Fruit fly (Drosophila melanogaster) whole organism, embryonic: Measurements from ENCODE around the gene Drgx.

Experiments used
- ATbp ChIP-seq: fragments of 200-800 bp; sonication (Bioruptor generic); optimal IDR thresholded peaks from 2 replicates; lab custom pipeline; 2017; ENCODE audit warnings: missing biosample characterization, mild to moderate bottlenecking, missing genetic modification characterization, missing genetic modification reagents
- Abd-B ChIP-seq: fragments of 200-800 bp; sonication (Bioruptor generic); optimal IDR thresholded peaks from 2 replicates; lab custom pipeline; 2018; ENCODE audit warnings: missing biosample characterization, mild to moderate bottlenecking, missing genetic modification characterization, moderate library complexity
- Antp ChIP-seq: fragments of 200-800 bp; sonication (Bioruptor generic); optimal IDR thresholded peaks from 3 replicates; lab custom pipeline; 2016; ENCODE audit warnings: missing biosample characterization, missing genetic modification characterization
- B-H1 ChIP-seq: fragments of 200-800 bp; sonication (Bioruptor generic); IDR thresholded peaks from 3 replicates; pipeline ENCODE4 v1.3.6; 2022; ENCODE audit warnings: missing biosample characterization, missing genetic modification characterization
- CG1024 ChIP-seq: fragments of 200-800 bp; sonication (Bioruptor generic); IDR thresholded peaks from 2 replicates; pipeline ENCODE4 v1.3.6; 2022; ENCODE audit warnings: missing biosample characterization, missing genetic modification characterization
- CG10267 ChIP-seq: fragments of 200-800 bp; sonication (Bioruptor generic); optimal IDR thresholded peaks from 2 replicates; lab custom pipeline; 2018; ENCODE audit warnings: missing biosample characterization, mild to moderate bottlenecking, missing genetic modification characterization, moderate library complexity
- CG12391 ChIP-seq: fragments of 200-800 bp; sonication (Bioruptor generic); optimal IDR thresholded peaks from 3 replicates; lab custom pipeline; 2018; ENCODE audit warnings: missing biosample characterization, mild to moderate bottlenecking, missing genetic modification characterization, moderate library complexity
- CG15073 ChIP-seq: fragments of 200-800 bp; sonication (Bioruptor generic); optimal IDR thresholded peaks from 2 replicates; lab custom pipeline; 2016; ENCODE audit warnings: missing biosample characterization, missing genetic modification characterization
- CG1832 ChIP-seq: fragments of 200-800 bp; sonication (Bioruptor generic); optimal IDR thresholded peaks from 2 replicates; lab custom pipeline; 2017; ENCODE audit warnings: missing biosample characterization, mild to moderate bottlenecking, missing genetic modification characterization, inconsistent platforms
- CG2202 ChIP-seq: fragments of 200-800 bp; sonication (Bioruptor generic); optimal IDR thresholded peaks from 2 replicates; lab custom pipeline; 2018; ENCODE audit warnings: missing biosample characterization, mild to moderate bottlenecking, missing genetic modification characterization
- CG30403 ChIP-seq: fragments of 200-800 bp; sonication (Bioruptor generic); optimal IDR thresholded peaks from 3 replicates; lab custom pipeline; 2016; ENCODE audit warnings: missing biosample characterization, missing genetic modification characterization
- CG30431 ChIP-seq: fragments of 200-800 bp; sonication (Bioruptor generic); optimal IDR thresholded peaks from 2 replicates; lab custom pipeline; 2017; ENCODE audit warnings: missing biosample characterization, missing genetic modification characterization
- CG31441 ChIP-seq: fragments of 200-800 bp; sonication (Bioruptor generic); IDR thresholded peaks from 2 replicates; pipeline ENCODE4 v1.3.6; 2022; ENCODE audit warnings: missing biosample characterization, missing genetic modification characterization
- CG33557 ChIP-seq: fragments of 200-800 bp; sonication (Bioruptor generic); optimal IDR thresholded peaks from 2 replicates; lab custom pipeline; 2019; ENCODE audit warnings: missing biosample characterization, mild to moderate bottlenecking, missing genetic modification characterization, moderate library complexity
- CG34422 ChIP-seq: fragments of 200-800 bp; sonication (Bioruptor generic); IDR thresholded peaks from 3 replicates; pipeline ENCODE4 v1.3.6; 2022; ENCODE audit warnings: missing biosample characterization, missing genetic modification characterization
- CG4424 ChIP-seq: fragments of 200-800 bp; sonication (Bioruptor generic); optimal IDR thresholded peaks from 3 replicates; lab custom pipeline; 2016; ENCODE audit warnings: missing biosample characterization, missing genetic modification characterization
- CG4820 ChIP-seq: fragments of 200-800 bp; sonication (Bioruptor generic); optimal IDR thresholded peaks from 3 replicates; lab custom pipeline; 2016; ENCODE audit warnings: missing biosample characterization, missing genetic modification characterization
- CG6689 ChIP-seq: fragments of 200-800 bp; sonication (Bioruptor generic); IDR thresholded peaks from 2 replicates; pipeline ENCODE4 v1.3.6; 2022; ENCODE audit warnings: missing biosample characterization, missing genetic modification characterization
- CG6765 ChIP-seq: fragments of 200-800 bp; sonication (Bioruptor generic); optimal IDR thresholded peaks from 3 replicates; lab custom pipeline; 2017; ENCODE audit warnings: missing biosample characterization, mild to moderate bottlenecking, missing genetic modification characterization
- CG9727 ChIP-seq: fragments of 200-800 bp; sonication (Bioruptor generic); optimal IDR thresholded peaks from 3 replicates; lab custom pipeline; 2017; ENCODE audit warnings: missing biosample characterization, mild to moderate bottlenecking, missing genetic modification characterization
- Chrac-16 ChIP-seq: fragments of 200-800 bp; sonication (Bioruptor generic); optimal IDR thresholded peaks from 3 replicates; lab custom pipeline; 2016; ENCODE audit warnings: missing biosample characterization, missing genetic modification characterization
- Ets65A ChIP-seq: fragments of 200-800 bp; sonication (Bioruptor generic); peaks from one replicate; lab custom pipeline; 2016; ENCODE audit warnings: missing biosample characterization, missing genetic modification characterization
- MTF-1 ChIP-seq: fragments of 200-800 bp; sonication (Bioruptor generic); optimal IDR thresholded peaks from 2 replicates; lab custom pipeline; 2018; ENCODE audit warnings: missing biosample characterization, mild to moderate bottlenecking, missing genetic modification characterization, borderline replicate concordance
- NK7.1 ChIP-seq: fragments of 200-800 bp; sonication (Bioruptor generic); optimal IDR thresholded peaks from 3 replicates; lab custom pipeline; 2016; ENCODE audit warnings: missing biosample characterization, missing genetic modification characterization
- Nf-YB ChIP-seq: fragments of 200-800 bp; sonication (Bioruptor generic); optimal IDR thresholded peaks from 3 replicates; lab custom pipeline; 2019; ENCODE audit warnings: missing biosample characterization, mild to moderate bottlenecking, missing genetic modification characterization, moderate library complexity
- Nf-YC ChIP-seq: fragments of 200-800 bp; optimal IDR thresholded peaks from 3 replicates; lab custom pipeline; 2019; ENCODE audit warnings: missing biosample characterization, mild to moderate bottlenecking, missing genetic modification characterization, moderate library complexity
- Xbp1 ChIP-seq: fragments of 200-800 bp; sonication (Bioruptor generic); optimal IDR thresholded peaks from 3 replicates; lab custom pipeline; 2016; ENCODE audit warnings: missing biosample characterization, mild to moderate bottlenecking, missing genetic modification characterization
- Xrp1 ChIP-seq: fragments of 200-800 bp; sonication (Bioruptor generic); IDR thresholded peaks from 2 replicates; pipeline ENCODE4 v1.3.6; 2022; ENCODE audit warnings: missing biosample characterization, missing genetic modification characterization
- ash1 ChIP-seq: fragments of 200-800 bp; sonication (Bioruptor generic); optimal IDR thresholded peaks from 2 replicates; lab custom pipeline; 2018; ENCODE audit warnings: missing biosample characterization, mild to moderate bottlenecking, missing genetic modification characterization
- br ChIP-seq: fragments of >200 bp; optimal IDR thresholded peaks from 2 replicates; lab custom pipeline; 2017
- chif ChIP-seq, 2 experiments: fragments of 200-800 bp; sonication (Bioruptor generic); optimal IDR thresholded peaks; 3 replicates each; lab custom pipeline; 2016; ENCODE audit warnings: missing biosample characterization in 2 of 2, missing genetic modification characterization in 2 of 2
- ci ChIP-seq: fragments of 200-800 bp; sonication (Bioruptor generic); IDR thresholded peaks from 3 replicates; pipeline ENCODE4 v1.3.6; 2022; ENCODE audit warnings: missing biosample characterization, missing genetic modification characterization
- dmrt11E ChIP-seq: fragments of 200-800 bp; sonication (Bioruptor generic); optimal IDR thresholded peaks from 3 replicates; lab custom pipeline; 2018; ENCODE audit warnings: missing biosample characterization, mild to moderate bottlenecking, missing genetic modification characterization, moderate library complexity
- dmrt99B ChIP-seq: fragments of 200-800 bp; sonication (Bioruptor generic); optimal IDR thresholded peaks from 2 replicates; lab custom pipeline; 2018; ENCODE audit warnings: missing biosample characterization, mild to moderate bottlenecking, missing genetic modification characterization, moderate library complexity
- nerfin-1 ChIP-seq: fragments of 200-800 bp; sonication (Bioruptor generic); optimal IDR thresholded peaks from 3 replicates; lab custom pipeline; 2019; ENCODE audit warnings: missing biosample characterization, mild to moderate bottlenecking, missing genetic modification characterization, moderate library complexity
- nmo ChIP-seq: fragments of 200-800 bp; sonication (Bioruptor generic); optimal IDR thresholded peaks from 2 replicates; lab custom pipeline; 2018; ENCODE audit warnings: missing biosample characterization, mild to moderate bottlenecking, missing genetic modification characterization, moderate library complexity
- oc ChIP-seq: fragments of 200-800 bp; sonication (Bioruptor generic); optimal IDR thresholded peaks from 2 replicates; lab custom pipeline; 2018; ENCODE audit warnings: missing biosample characterization, mild to moderate bottlenecking, missing genetic modification characterization, moderate library complexity
- prd ChIP-seq, 3 experiments: fragments of >200 bp in 2 of 3; fragments of 200-800 bp in 1 of 3; sonication (Bioruptor generic) in 1 of 3; optimal IDR thresholded peaks in 2 of 3; IDR thresholded peaks in 1 of 3; 2 replicates in 2 of 3; 3 replicates in 1 of 3; pipeline versions ENCODE4 v1.3.6 to Lab custom; 2017 to 2022; ENCODE audit warnings: missing biosample characterization in 1 of 3, missing genetic modification characterization in 1 of 3
- pros ChIP-seq: fragments of 200-800 bp; sonication (Bioruptor generic); optimal IDR thresholded peaks from 3 replicates; lab custom pipeline; 2019; ENCODE audit warnings: missing biosample characterization, mild to moderate bottlenecking, missing genetic modification characterization, moderate library complexity
- row ChIP-seq: fragments of 200-800 bp; sonication (Bioruptor generic); IDR thresholded peaks from 3 replicates; pipeline ENCODE4 v1.3.6; 2022; ENCODE audit warnings: missing biosample characterization, missing genetic modification characterization
- scrt ChIP-seq: fragments of 200-800 bp; sonication (Bioruptor generic); optimal IDR thresholded peaks from 2 replicates; lab custom pipeline; 2018; ENCODE audit warnings: missing biosample characterization, mild to moderate bottlenecking, missing genetic modification characterization, moderate library complexity
- sens ChIP-seq: fragments of 200-800 bp; sonication (Bioruptor generic); peaks from one replicate; lab custom pipeline; 2016; ENCODE audit warnings: missing biosample characterization, missing genetic modification characterization
- seq ChIP-seq: fragments of 200-800 bp; sonication (Bioruptor generic); IDR thresholded peaks from 2 replicates; pipeline ENCODE4 v1.3.6; 2022; ENCODE audit warnings: missing biosample characterization, missing genetic modification characterization
- tap ChIP-seq: fragments of 200-800 bp; optimal IDR thresholded peaks from 3 replicates; lab custom pipeline; 2019; ENCODE audit warnings: missing biosample characterization, mild to moderate bottlenecking, missing genetic modification characterization, moderate library complexity
- trh ChIP-seq: fragments of 200-800 bp; sonication (Bioruptor generic); optimal IDR thresholded peaks from 2 replicates; lab custom pipeline; 2016; ENCODE audit warnings: missing biosample characterization, missing genetic modification characterization
- vnd ChIP-seq: fragments of 200-800 bp; sonication (Bioruptor generic); IDR thresholded peaks from 3 replicates; pipeline ENCODE4 v1.3.6; 2022; ENCODE audit warnings: missing biosample characterization, missing genetic modification characterization; ENCODE audit not compliant: partially characterized antibody
- zen ChIP-seq: fragments of 200-800 bp; sonication (Bioruptor generic); optimal IDR thresholded peaks from 3 replicates; lab custom pipeline; 2018; ENCODE audit warnings: missing biosample characterization, mild to moderate bottlenecking, missing genetic modification characterization, moderate library complexity
- zfh1 ChIP-seq: fragments of 200-800 bp; sonication (Bioruptor generic); IDR thresholded peaks from 3 replicates; pipeline ENCODE4 v1.3.6; 2022; ENCODE audit warnings: missing biosample characterization, missing genetic modification characterization

Drgx gene

DNA sequence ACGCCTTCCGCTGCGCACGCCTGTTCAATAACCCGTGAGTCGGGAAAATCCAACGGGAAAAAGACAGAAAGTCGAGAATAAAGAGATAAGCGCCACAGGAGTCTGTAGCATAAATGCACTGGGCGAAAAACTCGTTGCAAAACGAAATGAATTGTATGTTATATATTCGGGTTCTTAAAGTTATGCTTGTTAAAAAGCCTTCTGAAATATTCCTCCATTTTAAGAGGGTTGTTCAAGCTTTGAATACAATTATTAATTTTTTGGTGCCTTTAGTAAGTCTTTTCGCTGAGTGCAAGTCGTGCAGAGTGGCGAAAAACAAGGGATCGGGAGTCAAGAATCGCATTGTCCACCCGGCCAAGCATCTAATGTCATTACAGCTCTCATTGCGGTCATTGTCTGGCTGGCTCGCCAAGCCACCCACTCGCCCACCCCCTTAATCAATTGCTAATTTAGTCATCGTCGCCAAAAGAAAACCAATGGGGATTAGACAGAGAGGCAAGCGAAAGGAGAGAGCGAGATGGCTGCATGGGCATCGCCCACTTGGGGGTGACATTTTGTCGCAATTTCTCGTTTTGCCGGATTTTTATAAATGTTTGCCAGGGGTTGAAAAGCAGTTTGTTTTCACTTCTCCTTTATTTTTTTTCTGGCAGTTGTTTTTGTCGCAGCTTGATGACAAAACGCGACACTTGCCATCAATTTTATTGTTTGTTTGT, 22.8 kb downstream of the Drgx start (continued):
- TF ChIP-seq tap (tag; lab: Kevin White, UChicago) = peak; percentile 15
- peak; percentile 55; the same call in 1 of the 2 replicates for TF ChIP-seq Xrp1
- TF ChIP-seq Chrac-16 (GFP tag; lab: Kevin White, UChicago) = peak; percentile 19
- 0 out of 3 replicates have a peak, but pooled peaks have one; percentile 36 for TF ChIP-seq ci (GFP tag; lab: Robert Waterston, UW)
- peak; percentile 31 for TF ChIP-seq nmo (GFP tag; lab: Kevin White, UChicago)
- TF ChIP-seq CG6689 (GFP tag; lab: Robert Waterston, UW) = 0 out of 2 replicates have a peak, but pooled peaks have one; percentile 16
- TF ChIP-seq vnd (GFP tag; lab: Robert Waterston, UW) = no peak
- peak; percentile 16 for TF ChIP-seq CG10267 (tag; lab: Kevin White, UChicago)
- peak; percentile 40 for TF ChIP-seq zen (tag; lab: Kevin White, UChicago)
- no peak for TF ChIP-seq ash1 (GFP tag; lab: Kevin White, UChicago)
- peak in 1 of 2 experiments; percentile 19 for TF ChIP-seq chif (GFP tag; optimal IDR thresholded peaks at IDR 0.05; lab: Kevin White, UChicago)
- peak; percentile 5 for TF ChIP-seq ATbp
- peak; percentile 3 for TF ChIP-seq pros
- TF ChIP-seq sens (GFP tag; lab: Kevin White, UChicago) = peak; percentile 84
- peak; percentile 21 for TF ChIP-seq CG30403 (GFP tag; lab: Kevin White, UChicago)
- TF ChIP-seq CG33557 (GFP tag; lab: Kevin White, UChicago) = peak; percentile 10
- peak; percentile 86 for TF ChIP-seq Nf-YB (GFP tag; lab: Kevin White, UChicago)
- peak; percentile 39 for TF ChIP-seq CG9727
- TF ChIP-seq dmrt11E (tag; lab: Kevin White, UChicago) = peak; percentile 65
- TF ChIP-seq CG34422 (GFP tag; lab: Robert Waterston, UW) = 0 out of 3 replicates have a peak, but pooled peaks have one; percentile 26
- peak; percentile 2 for TF ChIP-seq CG4424 (GFP tag; lab: Kevin White, UChicago)
- TF ChIP-seq CG30431 (GFP tag; lab: Kevin White, UChicago) = peak; percentile 4
- peak; percentile 10 for TF ChIP-seq oc (tag; lab: Kevin White, UChicago)
- TF ChIP-seq dmrt99B = peak; percentile 5
- peak; percentile 6; the same call in 1 of the 2 replicates for TF ChIP-seq CG1024 (GFP tag; lab: Robert Waterston, UW)
- no peak for TF ChIP-seq CG6765 (GFP tag; lab: Kevin White, UChicago)
- TF ChIP-seq row (GFP tag; lab: Robert Waterston, UW) = peak; percentile 37; the same call in 1 of the 3 replicates
- no peak for TF ChIP-seq trh (GFP tag; lab: Kevin White, UChicago)
- TF ChIP-seq CG15073 (GFP tag; lab: Kevin White, UChicago) = no peak
- TF ChIP-seq MTF-1 (GFP tag; lab: Kevin White, UChicago) = no peak
- 0 out of 3 replicates have a peak, but pooled peaks have one; percentile 49 for TF ChIP-seq zfh1 (GFP tag; lab: Robert Waterston, UW)
- no peak for TF ChIP-seq br (lab: Kevin White, UChicago)
- TF ChIP-seq Nf-YC = peak; percentile 90
- peak; percentile 59 for TF ChIP-seq CG1832 (GFP tag; lab: Kevin White, UChicago)
- TF ChIP-seq Antp (GFP tag; lab: Kevin White, UChicago) = peak; percentile 5
- TF ChIP-seq Ets65A (GFP tag; lab: Kevin White, UChicago) = peak; percentile 27
- TF ChIP-seq CG4820 (GFP tag; lab: Kevin White, UChicago) = peak; percentile 27
- peak; percentile 3 for TF ChIP-seq CG2202 (tag; lab: Kevin White, UChicago)
- TF ChIP-seq CG31441 (GFP tag; lab: Robert Waterston, UW) = 0 out of 2 replicates have a peak, but pooled peaks have one; percentile 25
- TF ChIP-seq Abd-B = no peak
- no peak for TF ChIP-seq prd (optimal IDR thresholded peaks at IDR 0.05; lab: Kevin White, UChicago)
- TF ChIP-seq prd (GFP tag; IDR thresholded peaks at IDR 0.05; lab: Robert Waterston, UW) = peak; percentile 62; the same call in 2 of the 3 replicates
- peak; percentile 27 for TF ChIP-seq CG12391 (tag; lab: Kevin White, UChicago)
- TF ChIP-seq scrt = no peak
- TF ChIP-seq seq = peak; percentile 84
- TF ChIP-seq Xbp1 (GFP tag; lab: Kevin White, UChicago) = peak; percentile 12
- no peak for TF ChIP-seq nerfin-1 (tag; lab: Kevin White, UChicago)
- no peak for TF ChIP-seq B-H1 (GFP tag; lab: Robert Waterston, UW)
- no peak for TF ChIP-seq NK7.1 (GFP tag; lab: Kevin White, UChicago)
